Fruit fly (Drosophila melanogaster) whole organism, embryonic: ENCODE data around the gene IntS9.

Experiments used
- Atf3 ChIP-seq: fragments of 200-800 bp; sonication (Bioruptor generic); optimal IDR thresholded peaks from 3 replicates; lab custom pipeline; 2016; ENCODE audit warnings: missing biosample characterization, missing genetic modification characterization
- CG10147 ChIP-seq: fragments of 200-800 bp; sonication (Bioruptor generic); optimal IDR thresholded peaks from 2 replicates; lab custom pipeline; 2019; ENCODE audit warnings: missing biosample characterization, mild to moderate bottlenecking, missing genetic modification characterization, moderate library complexity
- CG10267 ChIP-seq: fragments of 200-800 bp; sonication (Bioruptor generic); optimal IDR thresholded peaks from 2 replicates; lab custom pipeline; 2018; ENCODE audit warnings: missing biosample characterization, mild to moderate bottlenecking, missing genetic modification characterization, moderate library complexity
- CG11093 ChIP-seq: fragments of 200-800 bp; sonication (Bioruptor generic); IDR thresholded peaks from 3 replicates; pipeline ENCODE4 v1.3.6; 2022; ENCODE audit warnings: missing biosample characterization, missing genetic modification characterization
- CG14014 ChIP-seq: fragments of 200-800 bp; sonication (Bioruptor generic); IDR thresholded peaks from 2 replicates; pipeline ENCODE4 v1.3.6; 2022; ENCODE audit warnings: missing biosample characterization, missing genetic modification characterization
- CG14441 ChIP-seq: fragments of 200-800 bp; sonication (Bioruptor generic); IDR thresholded peaks from 2 replicates; pipeline ENCODE4 v1.3.6; 2022; ENCODE audit warnings: missing biosample characterization, missing genetic modification characterization
- CG14710 ChIP-seq: fragments of 200-800 bp; sonication (Bioruptor generic); optimal IDR thresholded peaks from 3 replicates; lab custom pipeline; 2019; ENCODE audit warnings: missing biosample characterization, mild to moderate bottlenecking, missing genetic modification characterization, moderate library complexity
- CG17829 ChIP-seq: fragments of 200-800 bp; optimal IDR thresholded peaks from 2 replicates; lab custom pipeline; 2019; ENCODE audit warnings: missing biosample characterization, mild to moderate bottlenecking, missing genetic modification characterization, moderate library complexity
- CG18011 ChIP-seq: fragments of 200-800 bp; sonication (Bioruptor generic); optimal IDR thresholded peaks from 2 replicates; lab custom pipeline; 2017; ENCODE audit warnings: missing biosample characterization, missing genetic modification characterization, mild to moderate bottlenecking, moderate library complexity, missing genotype
- CG18476 ChIP-seq: fragments of 200-800 bp; sonication (Bioruptor generic); optimal IDR thresholded peaks from 2 replicates; lab custom pipeline; 2016; ENCODE audit warnings: missing biosample characterization, mild to moderate bottlenecking, missing genetic modification characterization
- CG2202 ChIP-seq: fragments of 200-800 bp; sonication (Bioruptor generic); optimal IDR thresholded peaks from 2 replicates; lab custom pipeline; 2018; ENCODE audit warnings: missing biosample characterization, mild to moderate bottlenecking, missing genetic modification characterization
- CG3065 ChIP-seq: fragments of 200-800 bp; sonication (Bioruptor generic); optimal IDR thresholded peaks from 2 replicates; lab custom pipeline; 2016; ENCODE audit warnings: missing biosample characterization, missing genetic modification characterization
- CG34422 ChIP-seq: fragments of 200-800 bp; sonication (Bioruptor generic); IDR thresholded peaks from 3 replicates; pipeline ENCODE4 v1.3.6; 2022; ENCODE audit warnings: missing biosample characterization, missing genetic modification characterization
- CG4730 ChIP-seq: fragments of 200-800 bp; sonication (Bioruptor generic); IDR thresholded peaks from 2 replicates; pipeline ENCODE4 v1.3.6; 2022; ENCODE audit warnings: missing biosample characterization, missing genetic modification characterization
- CG6765 ChIP-seq: fragments of 200-800 bp; sonication (Bioruptor generic); optimal IDR thresholded peaks from 3 replicates; lab custom pipeline; 2017; ENCODE audit warnings: missing biosample characterization, mild to moderate bottlenecking, missing genetic modification characterization
- CG7928 ChIP-seq: fragments of 200-800 bp; sonication (Bioruptor generic); optimal IDR thresholded peaks from 2 replicates; lab custom pipeline; 2017; ENCODE audit warnings: missing biosample characterization, mild to moderate bottlenecking, missing genetic modification characterization
- CoRest ChIP-seq: fragments of 200-800 bp; sonication (Bioruptor generic); optimal IDR thresholded peaks from 3 replicates; lab custom pipeline; 2018; ENCODE audit warnings: missing biosample characterization, mild to moderate bottlenecking, missing genetic modification characterization, moderate library complexity
- CrebB ChIP-seq: fragments of 200-800 bp; sonication (Bioruptor generic); optimal IDR thresholded peaks from 3 replicates; lab custom pipeline; 2018; ENCODE audit warnings: missing biosample characterization, mild to moderate bottlenecking, missing genetic modification characterization
- Dek ChIP-seq: fragments of 200-800 bp; sonication (Bioruptor generic); optimal IDR thresholded peaks from 3 replicates; lab custom pipeline; 2019; ENCODE audit warnings: missing biosample characterization, mild to moderate bottlenecking, missing genetic modification characterization, moderate library complexity
- Doc3 ChIP-seq: fragments of 200-800 bp; sonication (Bioruptor generic); IDR thresholded peaks from 3 replicates; pipeline ENCODE4 v1.3.6; 2022; ENCODE audit warnings: missing biosample characterization, missing genetic modification characterization; ENCODE audit not compliant: partially characterized antibody
- Dp ChIP-seq: fragments of 200-800 bp; sonication (Bioruptor generic); optimal IDR thresholded peaks from 2 replicates; lab custom pipeline; 2018; ENCODE audit warnings: missing biosample characterization, mild to moderate bottlenecking, missing genetic modification characterization, moderate library complexity
- Ets97D ChIP-seq: fragments of 200-800 bp; sonication (Bioruptor generic); optimal IDR thresholded peaks from 3 replicates; lab custom pipeline; 2016; ENCODE audit warnings: missing biosample characterization, missing genetic modification characterization
- Fer1 ChIP-seq: fragments of 200-800 bp; sonication (Bioruptor generic); optimal IDR thresholded peaks from 2 replicates; lab custom pipeline; 2017; ENCODE audit warnings: missing biosample characterization, mild to moderate bottlenecking, missing genetic modification characterization
- Gug ChIP-seq: fragments of 200-800 bp; sonication (Bioruptor generic); IDR thresholded peaks from 4 replicates; pipeline ENCODE4 v1.3.6; 2022; ENCODE audit warnings: missing biosample characterization, missing genetic modification characterization
- HLH4C ChIP-seq: fragments of 200-800 bp; sonication (Bioruptor generic); IDR thresholded peaks from 3 replicates; pipeline ENCODE4 v1.3.6; 2022; ENCODE audit warnings: missing biosample characterization, missing genetic modification characterization; ENCODE audit not compliant: partially characterized antibody
- HLHmδ ChIP-seq: fragments of 200-800 bp; sonication (Bioruptor generic); optimal IDR thresholded peaks from 2 replicates; lab custom pipeline; 2018; ENCODE audit warnings: missing biosample characterization, mild to moderate bottlenecking, missing genetic modification characterization, moderate library complexity
- HmgZ ChIP-seq: fragments of 200-800 bp; sonication (Bioruptor generic); optimal IDR thresholded peaks from 2 replicates; lab custom pipeline; 2018; ENCODE audit warnings: missing biosample characterization, mild to moderate bottlenecking, missing genetic modification characterization
- Hr39 ChIP-seq: fragments of >200 bp; optimal IDR thresholded peaks from 2 replicates; lab custom pipeline; 2017
- MESR4 ChIP-seq: fragments of 200-800 bp; sonication (Bioruptor generic); optimal IDR thresholded peaks from 2 replicates; lab custom pipeline; 2018; ENCODE audit warnings: missing biosample characterization, mild to moderate bottlenecking, missing genetic modification characterization, moderate library complexity
- Scr ChIP-seq: fragments of 200-800 bp; sonication (Bioruptor generic); IDR thresholded peaks from 2 replicates; pipeline ENCODE4 v1.3.6; 2022; ENCODE audit warnings: missing biosample characterization, missing genetic modification characterization; ENCODE audit not compliant: partially characterized antibody
- Stat92E ChIP-seq, 3 experiments: fragments of >200 bp in 2 of 3; fragments of 200-800 bp in 1 of 3; sonication (Bioruptor generic) in 1 of 3; optimal IDR thresholded peaks; 2 replicates each; lab custom pipeline; 2017 to 2019; ENCODE audit warnings: missing biosample characterization in 3 of 3, missing genetic modification characterization in 3 of 3, mild to moderate bottlenecking in 1 of 3, moderate library complexity in 1 of 3
- ato ChIP-seq: fragments of 200-800 bp; sonication (Bioruptor generic); IDR thresholded peaks from 2 replicates; pipeline ENCODE4 v1.3.6; 2022; ENCODE audit warnings: missing biosample characterization, missing genetic modification characterization; ENCODE audit not compliant: partially characterized antibody
- cg ChIP-seq: fragments of 200-800 bp; sonication (Bioruptor generic); optimal IDR thresholded peaks from 3 replicates; lab custom pipeline; 2019; ENCODE audit warnings: missing biosample characterization, mild to moderate bottlenecking, missing genetic modification characterization, moderate library complexity
- chn ChIP-seq: fragments of 200-800 bp; sonication (Bioruptor generic); optimal IDR thresholded peaks from 2 replicates; lab custom pipeline; 2016; ENCODE audit warnings: missing biosample characterization, missing genetic modification characterization
- dimm ChIP-seq: fragments of 200-800 bp; sonication (Bioruptor generic); IDR thresholded peaks from 2 replicates; pipeline ENCODE4 v1.3.6; 2022; ENCODE audit warnings: missing biosample characterization, missing genetic modification characterization
- esg ChIP-seq: fragments of 200-800 bp; sonication (Bioruptor generic); conservative IDR thresholded peaks from 2 replicates; pipeline ENCODE4 v1.3.6; 2022; ENCODE audit warnings: missing biosample characterization, missing genetic modification characterization
- ewg ChIP-seq: fragments of 200-800 bp; sonication (Bioruptor generic); optimal IDR thresholded peaks from 3 replicates; lab custom pipeline; 2017; ENCODE audit warnings: mild to moderate bottlenecking, missing biosample characterization, missing genetic modification reagents, missing genetic modification characterization
- exex ChIP-seq: fragments of 200-800 bp; sonication (Bioruptor generic); optimal IDR thresholded peaks from 4 replicates; lab custom pipeline; 2018; ENCODE audit warnings: missing biosample characterization, mild to moderate bottlenecking, missing genetic modification characterization, moderate library complexity
- inv ChIP-seq: fragments of 200-800 bp; sonication (Bioruptor generic); IDR thresholded peaks from 2 replicates; pipeline ENCODE4 v1.3.6; 2022; ENCODE audit warnings: missing biosample characterization, missing genetic modification characterization; ENCODE audit not compliant: partially characterized antibody
- jigr1 ChIP-seq: fragments of 200-800 bp; sonication (Bioruptor generic); IDR thresholded peaks from 3 replicates; pipeline ENCODE4 v1.3.6; 2022; ENCODE audit warnings: missing biosample characterization, missing genetic modification characterization
- lbe ChIP-seq: fragments of 200-800 bp; sonication (Bioruptor generic); optimal IDR thresholded peaks from 2 replicates; lab custom pipeline; 2016; ENCODE audit warnings: missing biosample characterization, mild to moderate bottlenecking, missing genetic modification characterization
- odd ChIP-seq: fragments of 200-800 bp; sonication (Bioruptor generic); optimal IDR thresholded peaks from 2 replicates; lab custom pipeline; 2017; ENCODE audit warnings: missing biosample characterization, mild to moderate bottlenecking, missing genetic modification characterization
- peb ChIP-seq: fragments of 200-800 bp; sonication (Bioruptor generic); IDR thresholded peaks from 2 replicates; pipeline ENCODE4 v1.3.6; 2022; ENCODE audit warnings: missing biosample characterization, missing genetic modification characterization
- row ChIP-seq: fragments of 200-800 bp; sonication (Bioruptor generic); IDR thresholded peaks from 3 replicates; pipeline ENCODE4 v1.3.6; 2022; ENCODE audit warnings: missing biosample characterization, missing genetic modification characterization
- slbo ChIP-seq: fragments of 200-800 bp; sonication (Bioruptor generic); IDR thresholded peaks from 2 replicates; pipeline ENCODE4 v1.3.6; 2022; ENCODE audit warnings: missing biosample characterization, missing genetic modification characterization
- slp2 ChIP-seq: fragments of 200-800 bp; sonication (Bioruptor generic); optimal IDR thresholded peaks from 2 replicates; lab custom pipeline; 2016; ENCODE audit warnings: missing biosample characterization, missing genetic modification characterization
- tup ChIP-seq: fragments of 200-800 bp; sonication (Bioruptor generic); optimal IDR thresholded peaks from 2 replicates; lab custom pipeline; 2016; ENCODE audit warnings: missing biosample characterization, mild to moderate bottlenecking, missing genetic modification characterization, moderate library complexity
- twi ChIP-seq: fragments of 200-800 bp; optimal IDR thresholded peaks from 2 replicates; lab custom pipeline; 2019; ENCODE audit warnings: missing biosample characterization, mild to moderate bottlenecking, missing genetic modification characterization, moderate library complexity
- wek ChIP-seq: fragments of 200-800 bp; sonication (Bioruptor generic); optimal IDR thresholded peaks from 3 replicates; lab custom pipeline; 2018; ENCODE audit warnings: missing biosample characterization, mild to moderate bottlenecking, missing genetic modification characterization, moderate library complexity
- wor ChIP-seq: fragments of 200-800 bp; sonication (Bioruptor generic); IDR thresholded peaks from 2 replicates; pipeline ENCODE4 v1.3.6; 2022; ENCODE audit warnings: missing biosample characterization, missing genetic modification characterization
- yki ChIP-seq: fragments of >200 bp; optimal IDR thresholded peaks from 3 replicates; lab custom pipeline; 2018

IntS9 gene

DNA sequence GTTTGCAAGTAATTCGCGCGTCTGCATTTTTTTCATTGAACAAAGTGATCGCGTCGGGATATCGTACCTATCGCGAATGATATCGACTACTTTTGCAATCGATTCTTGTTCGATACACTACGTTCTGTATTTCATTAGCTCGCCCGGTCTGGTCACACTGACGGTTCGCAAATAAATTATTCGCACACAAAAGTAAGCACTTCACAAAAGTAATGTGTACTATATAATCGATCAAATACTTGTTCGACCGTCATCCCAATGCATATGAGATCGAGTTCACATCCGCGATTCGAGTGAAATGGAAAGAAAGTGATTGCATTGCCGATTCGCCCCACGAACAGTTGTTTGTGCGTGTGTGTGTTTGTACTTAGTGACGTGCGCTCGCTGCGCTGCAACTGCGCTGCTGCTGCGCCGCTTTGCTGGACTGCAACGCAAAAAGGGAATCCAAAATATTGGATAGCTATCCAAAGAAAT is 15.1 kb downstream of the IntS9 start, which contains the start of the genes CG5235 and ClC-c (continued):
- TF ChIP-seq HLHmδ (GFP tag; lab: Kevin White, UChicago) (no peak), CG14441 (GFP tag; lab: Robert Waterston, UW) (no peak), slp2 (GFP tag; lab: Kevin White, UChicago) (no peak), CoRest (tag; lab: Kevin White, UChicago) (no peak), wor (GFP tag; lab: Robert Waterston, UW) (no peak), Scr (GFP tag; lab: Robert Waterston, UW) (peak; percentile 70), odd (GFP tag; lab: Kevin White, UChicago) (no peak), esg (GFP tag; lab: Robert Waterston, UW) (no peak), Ets97D (GFP tag; lab: Kevin White, UChicago) (peak; percentile 32), row (GFP tag; lab: Robert Waterston, UW) (peak; percentile 7; the same call in 1 of the 3 replicates), Dek (tag; lab: Kevin White, UChicago) (no peak), CG18011 (no peak), CG11093 (GFP tag; lab: Robert Waterston, UW) (no peak), HLH4C (GFP tag; lab: Robert Waterston, UW) (peak; percentile 84), Gug (GFP tag; lab: Robert Waterston, UW) (no peak), HmgZ (tag; lab: Kevin White, UChicago) (peak; percentile 26), chn (GFP tag; lab: Kevin White, UChicago) (no peak), CG34422 (GFP tag; lab: Robert Waterston, UW) (peak; percentile 23; the same call in 1 of the 3 replicates), CrebB (tag; lab: Kevin White, UChicago) (no peak), yki (no peak), ato (peak; percentile 78), CG14710 (tag; lab: Kevin White, UChicago) (peak; percentile 45), tup (GFP tag; lab: Kevin White, UChicago) (no peak), exex (tag; lab: Kevin White, UChicago) (no peak), Atf3 (GFP tag; lab: Kevin White, UChicago) (no peak), CG14014 (no peak), wek (no peak), CG18476 (GFP tag; lab: Kevin White, UChicago) (no peak), Hr39 (lab: Kevin White, UChicago) (no peak), CG6765 (no peak), CG10267 (tag; lab: Kevin White, UChicago) (peak; percentile 40), slbo (GFP tag; lab: Robert Waterston, UW) (no peak), MESR4 (peak; percentile 96), CG3065 (GFP tag; lab: Kevin White, UChicago) (no peak), CG7928 (no peak), Stat92E (GFP tag; optimal IDR thresholded peaks at IDR 0.05; lab: Kevin White, UChicago) (peak in 1 of 3 experiments; percentile 46), cg (peak; percentile 81), ewg (GFP tag; lab: Kevin White, UChicago) (no peak), jigr1 (GFP tag; lab: Robert Waterston, UW) (no peak), CG10147 (GFP tag; lab: Kevin White, UChicago) (no peak), dimm (GFP tag; lab: Robert Waterston, UW) (no peak), CG2202 (no peak), peb (no peak), Fer1 (GFP tag; lab: Kevin White, UChicago) (peak; percentile 38), inv (GFP tag; lab: Robert Waterston, UW) (peak; percentile 74), CG17829 (peak; percentile 34), Doc3 (peak; percentile 72), lbe (GFP tag; lab: Kevin White, UChicago) (peak; percentile 29), twi (tag; lab: Kevin White, UChicago) (no peak), CG4730 (no peak), Dp (GFP tag; lab: Kevin White, UChicago) (peak; percentile 65)
